Fruit fly (Drosophila melanogaster): ENCODE results near the gene Mulk.

dm6 chr2L:10261774-10262173, 8.1 kb upstream of the Mulk start:
- TF ChIP-seq Dll (optimal IDR thresholded peaks at IDR 0.05) = no peak
- TF ChIP-seq EcR (GFP tag; optimal IDR thresholded peaks at IDR 0.05) = no peak
- TF ChIP-seq CG8478 (optimal IDR thresholded peaks at IDR 0.05) = no peak
- TF ChIP-seq pan (optimal IDR thresholded peaks at IDR 0.05) = no peak
- TF ChIP-seq usp (GFP tag; optimal IDR thresholded peaks at IDR 0.05) = no peak

Data from whole organism.